Fruit fly (Drosophila melanogaster): Measurements from ENCODE around the gene CG46426.

DNA sequence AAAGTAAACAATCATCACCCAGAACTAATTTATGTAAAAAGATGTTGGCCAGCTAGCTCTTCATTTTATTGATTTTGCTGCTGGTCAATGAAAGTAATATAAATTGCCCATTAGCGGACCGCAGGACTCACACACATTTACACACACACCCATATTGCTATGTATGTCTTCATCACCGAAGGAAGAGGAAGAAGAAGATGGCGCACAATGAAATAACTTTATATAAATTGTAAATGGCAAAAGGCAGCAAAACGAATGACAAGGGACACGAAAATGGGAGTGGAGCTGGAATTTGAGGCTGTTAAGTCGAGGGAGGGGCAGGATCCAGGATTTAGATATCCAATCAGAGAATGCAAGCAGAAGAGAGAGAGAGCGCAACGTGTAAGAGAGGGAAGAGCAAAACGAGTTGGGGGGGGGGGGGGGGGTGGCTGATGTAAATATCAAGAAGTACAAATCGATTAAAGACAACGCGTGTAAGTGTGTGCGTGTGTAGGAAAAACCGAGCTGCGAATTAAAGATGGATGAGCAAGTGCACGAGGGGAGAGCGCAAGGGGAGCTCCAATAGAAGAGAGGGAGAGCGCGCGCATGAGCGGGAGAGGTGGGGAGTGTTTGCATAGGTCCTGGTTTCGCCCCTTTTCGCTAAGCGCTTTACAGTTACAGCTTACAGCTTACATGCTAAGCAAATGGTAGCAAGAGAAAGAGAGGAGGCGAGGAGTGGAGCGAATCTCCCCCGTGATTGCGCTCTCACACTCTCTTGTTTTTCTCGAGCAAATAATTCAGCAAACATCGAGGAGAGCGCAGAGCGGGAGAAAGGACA lies 38.2 kb upstream of the CG46426 start:
- TF ChIP-seq h (optimal IDR thresholded peaks at IDR 0.05) (no peak), Myc (optimal IDR thresholded peaks at IDR 0.05) (no peak), psq (optimal IDR thresholded peaks at IDR 0.05) (no peak), ttk (optimal IDR thresholded peaks at IDR 0.05) (no peak), insv (optimal IDR thresholded peaks at IDR 0.05) (no peak), Sin3A (optimal IDR thresholded peaks at IDR 0.05) (no peak)

Measured in Kc167 (cell line).